Worm (Caenorhabditis elegans): ENCODE measurements around the gene T23B5.6.

DNA sequence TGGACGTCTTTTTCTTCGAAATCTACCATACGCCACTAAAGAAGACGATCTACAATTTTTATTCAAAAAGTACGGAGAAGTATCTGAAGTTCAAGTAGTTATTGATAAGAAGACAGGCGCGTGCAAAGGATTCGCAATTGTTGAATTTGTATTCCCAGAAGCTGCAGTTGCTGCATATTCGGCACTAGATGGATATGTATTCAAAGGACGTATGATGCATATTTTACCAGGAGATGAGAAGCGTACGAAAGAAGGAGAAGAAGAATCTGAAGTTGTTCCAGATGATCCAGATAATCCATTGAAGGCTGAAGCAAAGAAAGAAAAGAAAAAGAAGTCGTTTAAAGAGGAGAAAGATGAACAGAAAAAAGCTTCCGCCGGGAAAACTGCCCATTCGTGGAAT lies 48.9 kb upstream of the T23B5.6 start:
- TF ChIP-seq T22C8.4 (GFP tag; IDR thresholded peaks at IDR 0.05) (no peak), tab-1 (GFP tag; IDR thresholded peaks at IDR 0.05) (no peak), flt-1 (GFP tag; IDR thresholded peaks at IDR 0.05) (no peak), ref-1 (GFP tag; conservative IDR thresholded peaks at IDR 0.05) (no peak), med-1 (GFP tag; optimal IDR thresholded peaks at IDR 0.05; ENCODE audit: insufficient read depth) (no peak), ztf-23 (GFP tag; IDR thresholded peaks at IDR 0.05) (no peak)
